Worm (Caenorhabditis elegans) whole organism, young adult: ENCODE measurements around the gene letm-1.

ENCODE experiments used
- B0035.1 ChIP-seq: sonication (generic microtip); optimal IDR thresholded peaks from 2 replicates; lab custom pipeline; 2016; ENCODE audit warnings: missing genetic modification characterization, mild to moderate bottlenecking, missing compliant biosample characterization, missing genotype, missing genetic modification reagents
- B0261.1 ChIP-seq: sonication (generic microtip); optimal IDR thresholded peaks from 2 replicates; lab custom pipeline; 2016; ENCODE audit warnings: mild to moderate bottlenecking, missing genetic modification characterization, moderate library complexity, missing compliant biosample characterization
- C17E4.6 ChIP-seq: fragments of 200-800 bp; sonication (Bioruptor generic); IDR thresholded peaks from 2 replicates; pipeline ENCODE4 v1.3.6; 2022; ENCODE audit warnings: missing genetic modification reagents, missing genetic modification characterization, missing compliant biosample characterization
- D2030.7 ChIP-seq: fragments of 200-800 bp; sonication (Bioruptor generic); IDR thresholded peaks from 2 replicates; pipeline ENCODE4 v1.3.6; 2022; ENCODE audit warnings: missing genetic modification reagents, missing genetic modification characterization, missing compliant biosample characterization
- F10E7.11 ChIP-seq: sonication (generic microtip); optimal IDR thresholded peaks from 2 replicates; lab custom pipeline; 2017; ENCODE audit warnings: mild to moderate bottlenecking, missing genetic modification characterization, moderate library complexity, missing compliant biosample characterization
- F33H1.4 ChIP-seq: fragments of 200-800 bp; sonication (Bioruptor generic); IDR thresholded peaks from 2 replicates; pipeline ENCODE4 v1.3.6; 2022; ENCODE audit warnings: missing genetic modification reagents, missing genetic modification characterization, missing compliant biosample characterization
- F55B11.4 ChIP-seq: sonication (generic microtip); optimal IDR thresholded peaks from 2 replicates; lab custom pipeline; 2016; ENCODE audit warnings: missing compliant biosample characterization, missing genetic modification characterization, borderline replicate concordance; ENCODE audit not compliant: insufficient read depth
- F57C9.4 ChIP-seq: sonication (generic microtip); optimal IDR thresholded peaks from 2 replicates; lab custom pipeline; 2017; ENCODE audit warnings: mild to moderate bottlenecking, missing genetic modification characterization, missing compliant biosample characterization
- T07F8.4 ChIP-seq: sonication (generic microtip); optimal IDR thresholded peaks from 2 replicates; lab custom pipeline; 2016; ENCODE audit warnings: mild to moderate bottlenecking, missing genetic modification characterization, moderate library complexity, missing compliant biosample characterization
- T26A5.8 ChIP-seq: sonication (generic microtip); optimal IDR thresholded peaks from 2 replicates; lab custom pipeline; 2016; ENCODE audit warnings: missing genetic modification characterization, missing compliant biosample characterization
- Y53G8AR.9 ChIP-seq: fragments of 200-800 bp; sonication (Bioruptor generic); conservative IDR thresholded peaks from 2 replicates; pipeline ENCODE4 v1.3.6; 2022; ENCODE audit warnings: missing genetic modification reagents, missing genetic modification characterization, missing compliant biosample characterization
- Y67H2A.10 ChIP-seq: fragments of 200-800 bp; sonication (Bioruptor generic); conservative IDR thresholded peaks from 2 replicates; pipeline ENCODE4 v1.3.6; 2022; ENCODE audit warnings: missing genetic modification reagents, missing genetic modification characterization, missing compliant biosample characterization
- Y95B8A.8 ChIP-seq: fragments of 200-800 bp; sonication (Bioruptor generic); IDR thresholded peaks from 2 replicates; pipeline ENCODE4 v1.3.6; 2022; ENCODE audit warnings: missing genetic modification reagents, missing genetic modification characterization, missing compliant biosample characterization
- akir-1 ChIP-seq: fragments of 200-800 bp; sonication (Bioruptor generic); optimal IDR thresholded peaks from 2 replicates; lab custom pipeline; 2018; ENCODE audit warnings: mild to moderate bottlenecking, missing genetic modification characterization, moderate library complexity, missing compliant biosample characterization
- athp-1 ChIP-seq: sonication (generic microtip); optimal IDR thresholded peaks from 2 replicates; lab custom pipeline; 2017; ENCODE audit warnings: mild to moderate bottlenecking, missing genetic modification characterization, missing compliant biosample characterization
- attf-5 ChIP-seq: fragments of 200-800 bp; sonication (Bioruptor generic); optimal IDR thresholded peaks from 2 replicates; lab custom pipeline; 2018; ENCODE audit warnings: mild to moderate bottlenecking, missing genetic modification characterization, missing compliant biosample characterization
- bed-2 ChIP-seq: fragments of 200-800 bp; sonication (Bioruptor generic); IDR thresholded peaks from 2 replicates; pipeline ENCODE4 v1.3.6; 2022; ENCODE audit warnings: missing genetic modification reagents, missing genetic modification characterization, missing compliant biosample characterization
- cebp-2 ChIP-seq: fragments of 200-800 bp; sonication (Bioruptor generic); IDR thresholded peaks from 2 replicates; pipeline ENCODE4 v1.3.6; 2022; ENCODE audit warnings: missing genetic modification characterization, missing compliant biosample characterization
- ceh-58 ChIP-seq: fragments of 200-800 bp; sonication (Bioruptor generic); IDR thresholded peaks from 2 replicates; pipeline ENCODE4 v1.3.6; 2022; ENCODE audit warnings: missing genetic modification characterization, missing compliant biosample characterization
- ceh-79 ChIP-seq: sonication (generic microtip); optimal IDR thresholded peaks from 2 replicates; lab custom pipeline; 2017; ENCODE audit warnings: mild to moderate bottlenecking, missing genetic modification characterization, missing compliant biosample characterization
- chd-7 ChIP-seq: sonication (generic microtip); optimal IDR thresholded peaks from 2 replicates; lab custom pipeline; 2016; ENCODE audit warnings: mild to moderate bottlenecking, missing genetic modification characterization, moderate library complexity, missing compliant biosample characterization
- egl-44 ChIP-seq: fragments of 200-800 bp; sonication (Bioruptor generic); IDR thresholded peaks from 2 replicates; pipeline ENCODE4 v1.3.6; 2022; ENCODE audit warnings: missing genetic modification reagents, missing genetic modification characterization, missing compliant biosample characterization
- egrh-3 ChIP-seq: fragments of 200-800 bp; sonication (Bioruptor generic); IDR thresholded peaks from 2 replicates; pipeline ENCODE4 v1.3.6; 2022; ENCODE audit warnings: missing genetic modification reagents, missing genetic modification characterization, missing compliant biosample characterization
- hlh-12 ChIP-seq: sonication (generic microtip); optimal IDR thresholded peaks from 2 replicates; lab custom pipeline; 2016; ENCODE audit warnings: missing genetic modification characterization, missing compliant biosample characterization
- hlh-26 ChIP-seq: fragments of 200-800 bp; sonication (Bioruptor generic); conservative IDR thresholded peaks from 2 replicates; pipeline ENCODE4 v1.3.6; 2022; ENCODE audit warnings: missing genetic modification reagents, missing genetic modification characterization, missing compliant biosample characterization
- hmg-1.2 ChIP-seq: fragments of 200-800 bp; sonication (Bioruptor generic); IDR thresholded peaks from 2 replicates; pipeline ENCODE4 v1.3.6; 2022; ENCODE audit warnings: missing genetic modification reagents, missing genetic modification characterization, missing compliant biosample characterization
- hmg-20 ChIP-seq: fragments of 200-800 bp; sonication (Bioruptor generic); IDR thresholded peaks from 2 replicates; pipeline ENCODE4 v1.3.6; 2022; ENCODE audit warnings: missing genetic modification reagents, missing genetic modification characterization, missing compliant biosample characterization
- hsf-1 ChIP-seq: fragments of 200-800 bp; sonication (Bioruptor generic); IDR thresholded peaks from 2 replicates; pipeline ENCODE4 v1.3.6; 2022; ENCODE audit warnings: missing genetic modification reagents, missing genetic modification characterization, missing compliant biosample characterization
- lin-26 ChIP-seq: fragments of 200-800 bp; sonication (Bioruptor generic); IDR thresholded peaks from 2 replicates; pipeline ENCODE4 v1.3.6; 2022; ENCODE audit warnings: missing genetic modification reagents, missing genetic modification characterization, missing compliant biosample characterization
- lir-1 ChIP-seq: fragments of 200-800 bp; sonication (Bioruptor generic); conservative IDR thresholded peaks from 2 replicates; pipeline ENCODE4 v1.3.6; 2022; ENCODE audit warnings: missing genetic modification reagents, missing genetic modification characterization, missing compliant biosample characterization
- lsy-27 ChIP-seq: sonication (generic microtip); optimal IDR thresholded peaks from 2 replicates; lab custom pipeline; 2017; ENCODE audit warnings: missing genetic modification characterization, mild to moderate bottlenecking, missing compliant biosample characterization, antibody characterized with exemption, missing genotype, borderline replicate concordance; ENCODE audit not compliant: insufficient read depth
- madf-6 ChIP-seq: fragments of 200-800 bp; sonication (Bioruptor generic); IDR thresholded peaks from 2 replicates; pipeline ENCODE4 v1.3.6; 2022; ENCODE audit warnings: missing genetic modification reagents, missing genetic modification characterization, missing compliant biosample characterization
- madf-8 ChIP-seq: fragments of 200-800 bp; sonication (Bioruptor generic); conservative IDR thresholded peaks from 2 replicates; pipeline ENCODE4 v1.3.6; 2022; ENCODE audit warnings: missing genetic modification reagents, missing genetic modification characterization, missing compliant biosample characterization
- nfya-2 ChIP-seq: fragments of 200-800 bp; sonication (Bioruptor generic); IDR thresholded peaks from 2 replicates; pipeline ENCODE4 v1.3.6; 2022; ENCODE audit warnings: missing genetic modification reagents, missing genetic modification characterization, missing compliant biosample characterization
- nhr-120 ChIP-seq: fragments of 200-800 bp; sonication (Bioruptor generic); IDR thresholded peaks from 2 replicates; pipeline ENCODE4 v1.3.6; 2022; ENCODE audit warnings: missing genetic modification characterization, missing compliant biosample characterization
- rcor-1 ChIP-seq: fragments of 200-800 bp; sonication (Bioruptor generic); IDR thresholded peaks from 2 replicates; pipeline ENCODE4 v1.3.6; 2022; ENCODE audit warnings: missing genetic modification reagents, missing genetic modification characterization, missing compliant biosample characterization
- rec-8 ChIP-seq, 2 experiments: sonication (generic microtip); optimal IDR thresholded peaks; 2 replicates each; lab custom pipeline; 2016; ENCODE audit warnings: mild to moderate bottlenecking in 2 of 2, missing genetic modification characterization in 2 of 2, missing genetic modification reagents in 2 of 2, missing genotype in 2 of 2, missing biosample characterization in 1 of 2, missing compliant biosample characterization in 1 of 2, moderate library complexity in 1 of 2
- rpc-1 ChIP-seq, 2 experiments: fragments of 150-350 bp in 1 of 2; sonication (generic microtip) in 1 of 2; optimal IDR thresholded peaks; 2 replicates each; lab custom pipeline; 2014 to 2018; ENCODE audit warnings: missing biosample characterization in 1 of 2, missing genetic modification characterization in 1 of 2, missing genetic modification reagents in 1 of 2, missing genotype in 1 of 2
- somi-1 ChIP-seq: fragments of 200-800 bp; sonication (Bioruptor generic); optimal IDR thresholded peaks from 2 replicates; lab custom pipeline; 2018; ENCODE audit warnings: mild to moderate bottlenecking, missing genetic modification characterization, missing compliant biosample characterization
- sptf-2 ChIP-seq: fragments of 200-800 bp; sonication (Bioruptor generic); optimal IDR thresholded peaks from 2 replicates; lab custom pipeline; 2018; ENCODE audit warnings: mild to moderate bottlenecking, missing genetic modification characterization, missing compliant biosample characterization
- tbp1 ChIP-seq: fragments of 200-800 bp; sonication (Bioruptor generic); optimal IDR thresholded peaks from 2 replicates; lab custom pipeline; 2018; ENCODE audit warnings: mild to moderate bottlenecking, missing genetic modification characterization, missing compliant biosample characterization
- tbx-9 ChIP-seq: sonication (generic microtip); optimal IDR thresholded peaks from 2 replicates; lab custom pipeline; 2016; ENCODE audit warnings: borderline replicate concordance, missing genetic modification characterization, inconsistent platforms, missing compliant biosample characterization
- unc-130 ChIP-seq: sonication (generic microtip); optimal IDR thresholded peaks from 2 replicates; lab custom pipeline; 2016; ENCODE audit warnings: missing genetic modification reagents, missing genetic modification characterization, missing compliant biosample characterization
- unc-62 ChIP-seq: fragments of 150-350 bp; optimal IDR thresholded peaks from 2 replicates; lab custom pipeline; 2014; ENCODE audit warnings: missing biosample characterization, missing genetic modification reagents, missing genetic modification characterization
- ztf-28 ChIP-seq: fragments of 200-800 bp; sonication (Bioruptor generic); IDR thresholded peaks from 2 replicates; pipeline ENCODE4 v1.3.6; 2022; ENCODE audit warnings: missing genetic modification reagents, missing genetic modification characterization, missing compliant biosample characterization
- ztf-6 ChIP-seq: fragments of 200-800 bp; sonication (Bioruptor generic); IDR thresholded peaks from 2 replicates; pipeline ENCODE4 v1.3.6; 2022; ENCODE audit warnings: missing genetic modification reagents, missing genetic modification characterization, missing compliant biosample characterization

Gene letm-1

ce11 chrV:13656346-13657254 is 4.5 kb upstream of the letm-1 start (continued):
- TF ChIP-seq hlh-12 (tag; lab: Kevin White, UChicago): no peak
- TF ChIP-seq Y67H2A.10 (GFP tag; lab: Robert Waterston, UW): no peak
- TF ChIP-seq hmg-1.2 (GFP tag; lab: Robert Waterston, UW): 0 out of 2 replicates have a peak, but pooled peaks have one; percentile 22
- no peak for TF ChIP-seq B0035.1 (tag; lab: Kevin White, UChicago)
- no peak for TF ChIP-seq bed-2 (GFP tag; lab: Robert Waterston, UW)
- peak; percentile 6 for TF ChIP-seq F10E7.11 (tag; lab: Kevin White, UChicago)
- no peak for TF ChIP-seq ztf-6 (GFP tag; lab: Robert Waterston, UW)
- TF ChIP-seq F33H1.4: no peak
- no peak for TF ChIP-seq nhr-120
- no peak for TF ChIP-seq hmg-20 (GFP tag; lab: Robert Waterston, UW)
- no peak for TF ChIP-seq F55B11.4
- peak; percentile 35 for TF ChIP-seq unc-62 (GFP tag; lab: Kevin White, UChicago)
- no peak for TF ChIP-seq lsy-27 (tag; lab: Kevin White, UChicago)
- TF ChIP-seq Y53G8AR.9: peak; percentile 60; the same call in 1 of the 2 replicates
- TF ChIP-seq sptf-2 (GFP tag; lab: Kevin White, UChicago): no peak
- no peak for TF ChIP-seq C17E4.6
- TF ChIP-seq rec-8 (tag; optimal IDR thresholded peaks at IDR 0.05; lab: Kevin White, UChicago): no peak
- no peak; the same call in none of the 2 replicates for TF ChIP-seq madf-6 (GFP tag; lab: Robert Waterston, UW)
- peak; percentile 62 for TF ChIP-seq lin-26 (GFP tag; lab: Robert Waterston, UW)
- TF ChIP-seq unc-130 (GFP tag; lab: Kevin White, UChicago): no peak
- 0 out of 2 replicates have a peak, but pooled peaks have one; percentile 7 for TF ChIP-seq hsf-1 (GFP tag; lab: Robert Waterston, UW)
- TF ChIP-seq lir-1 (GFP tag; lab: Robert Waterston, UW): no peak
- TF ChIP-seq Y95B8A.8: peak; percentile 18; the same call in 1 of the 2 replicates
- no peak for TF ChIP-seq rpc-1 (optimal IDR thresholded peaks at IDR 0.05; lab: Kevin White, UChicago)
- TF ChIP-seq rpc-1 (tag; optimal IDR thresholded peaks at IDR 0.05; lab: Kevin White, UChicago): no peak
- TF ChIP-seq madf-8 (GFP tag; lab: Robert Waterston, UW): no peak
- TF ChIP-seq rcor-1 (GFP tag; lab: Robert Waterston, UW): no peak
- TF ChIP-seq ztf-28: no peak
- peak; percentile 69 for TF ChIP-seq chd-7
- TF ChIP-seq tbp1 (GFP tag; lab: Kevin White, UChicago): peak; percentile 59
- TF ChIP-seq hlh-26 (GFP tag; lab: Robert Waterston, UW): 0 out of 2 replicates have a peak, but pooled peaks have one; percentile 71
- TF ChIP-seq egl-44 (GFP tag; lab: Robert Waterston, UW): no peak
- no peak for TF ChIP-seq athp-1 (tag; lab: Kevin White, UChicago)
- no peak for TF ChIP-seq F57C9.4 (tag; lab: Kevin White, UChicago)
- TF ChIP-seq T07F8.4 (tag; lab: Kevin White, UChicago): no peak
- TF ChIP-seq T26A5.8 (tag; lab: Kevin White, UChicago): no peak
- TF ChIP-seq cebp-2 (GFP tag; lab: Robert Waterston, UW): no peak
- no peak for TF ChIP-seq D2030.7 (GFP tag; lab: Robert Waterston, UW)
- no peak for TF ChIP-seq attf-5 (GFP tag; lab: Kevin White, UChicago)
- TF ChIP-seq nfya-2: 0 out of 2 replicates have a peak, but pooled peaks have one; percentile 11
- no peak for TF ChIP-seq tbx-9 (tag; lab: Kevin White, UChicago)
- TF ChIP-seq ceh-79 (tag; lab: Kevin White, UChicago): no peak
- no peak for TF ChIP-seq B0261.1 (tag; lab: Kevin White, UChicago)
- no peak for TF ChIP-seq egrh-3 (GFP tag; lab: Robert Waterston, UW)
- TF ChIP-seq akir-1 (GFP tag; lab: Kevin White, UChicago): peak; percentile 45
- TF ChIP-seq ceh-58: no peak
- TF ChIP-seq somi-1 (GFP tag; lab: Kevin White, UChicago): peak; percentile 48
